Worm (Caenorhabditis elegans) whole organism, early embryonic: ENCODE results near the gene F11G11.15.

Experiments
- ama-1 ChIP-seq: fragments of 150-350 bp; optimal IDR thresholded peaks from 2 replicates; lab custom pipeline; 2014
- ets-7 ChIP-seq: sonication (generic microtip); optimal IDR thresholded peaks from 2 replicates; lab custom pipeline; 2016; ENCODE audit warnings: missing genotype, missing genetic modification characterization, missing compliant biosample characterization
- tbx-11 ChIP-seq: fragments of 200-800 bp; sonication (Bioruptor generic); IDR thresholded peaks from 2 replicates; pipeline ENCODE4 v1.3.6; 2022; ENCODE audit warnings: missing genetic modification characterization, missing compliant biosample characterization

DNA sequence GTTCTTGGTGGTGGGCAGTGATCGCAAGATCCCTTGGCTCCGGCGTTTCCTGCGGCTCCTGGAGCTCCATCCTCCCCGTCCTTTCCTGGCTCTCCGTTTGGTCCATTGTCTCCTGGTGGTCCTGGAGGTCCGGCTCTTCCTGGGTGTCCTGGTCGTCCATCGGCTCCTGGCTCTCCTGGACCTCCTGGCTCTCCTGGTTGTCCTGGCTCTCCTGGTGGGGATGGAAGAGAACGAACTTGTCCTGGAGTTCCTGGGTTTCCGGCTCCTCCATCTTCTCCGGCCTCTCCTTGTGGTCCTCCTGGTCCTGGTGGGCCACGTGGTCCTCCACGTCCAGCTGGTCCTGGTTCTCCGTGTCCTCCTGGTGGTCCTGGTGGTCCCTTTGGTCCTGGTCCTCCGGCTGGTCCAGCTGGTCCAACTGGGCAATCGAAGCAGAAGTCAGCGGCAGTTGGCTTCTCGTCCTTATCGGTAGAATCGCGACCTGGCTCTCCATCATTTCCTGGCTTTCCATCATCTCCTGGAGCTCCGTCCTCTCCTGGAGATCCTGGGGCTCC is 4.8 kb upstream of the F11G11.15 start:
- no peak for TF ChIP-seq ama-1
- no peak for TF ChIP-seq ets-7 (tag; lab: Kevin White, UChicago)
- 0 out of 2 replicates have a peak, but pooled peaks have one; percentile 39 for TF ChIP-seq tbx-11 (GFP tag; lab: Robert Waterston, UW)
